Fruit fly (Drosophila melanogaster) whole organism, pupa: ENCODE measurements around the gene Vm34Ca.

Experiments
- CG10348 ChIP-seq: fragments of 200-800 bp; sonication (Bioruptor generic); IDR thresholded peaks from 2 replicates; pipeline ENCODE4 v1.3.6; 2022; ENCODE audit warnings: missing biosample characterization, missing genetic modification characterization
- CG12605 ChIP-seq: fragments of 200-800 bp; sonication (Bioruptor generic); IDR thresholded peaks from 2 replicates; pipeline ENCODE4 v1.3.6; 2022; ENCODE audit warnings: missing biosample characterization, missing genetic modification characterization
- CG13204 ChIP-seq: fragments of 200-800 bp; sonication (Bioruptor generic); optimal IDR thresholded peaks from 2 replicates; lab custom pipeline; 2018; ENCODE audit warnings: missing biosample characterization, mild to moderate bottlenecking, missing genetic modification characterization, moderate library complexity
- CG14655 ChIP-seq: fragments of 200-800 bp; sonication (Bioruptor generic); optimal IDR thresholded peaks from 3 replicates; lab custom pipeline; 2017; ENCODE audit warnings: mild to moderate bottlenecking, missing biosample characterization, missing genetic modification reagents, missing genetic modification characterization
- CG15710 ChIP-seq: fragments of 200-800 bp; sonication (Bioruptor generic); optimal IDR thresholded peaks from 2 replicates; lab custom pipeline; 2018; ENCODE audit warnings: missing biosample characterization, mild to moderate bottlenecking, missing genetic modification characterization, moderate library complexity
- CG17806 ChIP-seq: fragments of 200-800 bp; sonication (Bioruptor generic); optimal IDR thresholded peaks from 2 replicates; lab custom pipeline; 2018; ENCODE audit warnings: missing biosample characterization, mild to moderate bottlenecking, missing genetic modification characterization, moderate library complexity
- CG32121 ChIP-seq: fragments of 200-800 bp; sonication (Bioruptor generic); IDR thresholded peaks from 2 replicates; pipeline ENCODE4 v1.3.6; 2022; ENCODE audit warnings: missing biosample characterization, missing genetic modification characterization
- CG34367 ChIP-seq: fragments of 200-800 bp; sonication (Bioruptor generic); optimal IDR thresholded peaks from 2 replicates; lab custom pipeline; 2018; ENCODE audit warnings: missing biosample characterization, mild to moderate bottlenecking, missing genetic modification characterization
- CG4496 ChIP-seq: fragments of 200-800 bp; sonication (Bioruptor generic); IDR thresholded peaks from 3 replicates; pipeline ENCODE4 v1.3.6; 2022; ENCODE audit warnings: missing biosample characterization, missing genetic modification characterization
- CG8159 ChIP-seq: fragments of 200-800 bp; sonication (Bioruptor generic); optimal IDR thresholded peaks from 3 replicates; lab custom pipeline; 2018; ENCODE audit warnings: missing biosample characterization, mild to moderate bottlenecking, missing genetic modification characterization, moderate library complexity
- CG8301 ChIP-seq: fragments of 200-800 bp; sonication (Bioruptor generic); optimal IDR thresholded peaks from 2 replicates; lab custom pipeline; 2018; ENCODE audit warnings: missing biosample characterization, mild to moderate bottlenecking, missing genetic modification characterization
- CG9948 ChIP-seq: fragments of 200-800 bp; sonication (Bioruptor generic); optimal IDR thresholded peaks from 2 replicates; lab custom pipeline; 2018; ENCODE audit warnings: missing biosample characterization, mild to moderate bottlenecking, missing genetic modification characterization, moderate library complexity
- D1 ChIP-seq: fragments of 200-800 bp; sonication (Bioruptor generic); optimal IDR thresholded peaks from 2 replicates; lab custom pipeline; 2018; ENCODE audit warnings: missing biosample characterization, mild to moderate bottlenecking, missing genetic modification characterization, moderate library complexity
- EcR ChIP-seq: fragments of 200-800 bp; sonication (Bioruptor generic); optimal IDR thresholded peaks from 3 replicates; lab custom pipeline; 2019; ENCODE audit warnings: missing biosample characterization, missing genetic modification characterization, mild to moderate bottlenecking, moderate library complexity, missing genetic modification reagents
- Ets98B ChIP-seq: fragments of 200-800 bp; sonication (Bioruptor generic); IDR thresholded peaks from 2 replicates; pipeline ENCODE4 v1.3.6; 2022; ENCODE audit warnings: missing biosample characterization, missing genetic modification characterization
- Pif1A ChIP-seq: fragments of 200-800 bp; sonication (Bioruptor generic); optimal IDR thresholded peaks from 3 replicates; lab custom pipeline; 2016; ENCODE audit warnings: missing biosample characterization, missing genetic modification characterization
- Pif1B ChIP-seq: fragments of 200-800 bp; sonication (Bioruptor generic); optimal IDR thresholded peaks from 3 replicates; lab custom pipeline; 2016; ENCODE audit warnings: missing biosample characterization, missing genetic modification characterization
- Snoo ChIP-seq: fragments of 200-800 bp; sonication (Bioruptor generic); optimal IDR thresholded peaks from 3 replicates; lab custom pipeline; 2017; ENCODE audit warnings: missing biosample characterization, mild to moderate bottlenecking, missing genetic modification characterization, inconsistent platforms
- fd96Ca ChIP-seq: fragments of 200-800 bp; sonication (Bioruptor generic); IDR thresholded peaks from 3 replicates; pipeline ENCODE4 v1.3.6; 2022; ENCODE audit warnings: missing biosample characterization, missing genetic modification characterization
- gl ChIP-seq: fragments of 200-800 bp; sonication (Bioruptor generic); optimal IDR thresholded peaks from 2 replicates; lab custom pipeline; 2018; ENCODE audit warnings: missing biosample characterization, mild to moderate bottlenecking, missing genetic modification characterization
- rn ChIP-seq: fragments of 200-800 bp; sonication (Bioruptor generic); IDR thresholded peaks from 2 replicates; pipeline ENCODE4 v1.3.6; 2022; ENCODE audit warnings: missing biosample characterization, missing genetic modification characterization

Vm34Ca gene

dm6 chr2L:13430919-13431502 is 19.6 kb upstream of the Vm34Ca start:
- peak; percentile 43 for TF ChIP-seq CG14655 (GFP tag; lab: Kevin White, UChicago)
- TF ChIP-seq CG15710 (tag; lab: Kevin White, UChicago), result no peak
- TF ChIP-seq CG10348, result no peak
- TF ChIP-seq Ets98B (GFP tag; lab: Robert Waterston, UW), result no peak
- TF ChIP-seq CG8159 (tag; lab: Kevin White, UChicago), result peak; percentile 36
- TF ChIP-seq CG32121 (GFP tag; lab: Robert Waterston, UW), result peak; percentile 28; the same call in 1 of the 2 replicates
- TF ChIP-seq Pif1A (GFP tag; lab: Kevin White, UChicago), result peak; percentile 8

DNA sequence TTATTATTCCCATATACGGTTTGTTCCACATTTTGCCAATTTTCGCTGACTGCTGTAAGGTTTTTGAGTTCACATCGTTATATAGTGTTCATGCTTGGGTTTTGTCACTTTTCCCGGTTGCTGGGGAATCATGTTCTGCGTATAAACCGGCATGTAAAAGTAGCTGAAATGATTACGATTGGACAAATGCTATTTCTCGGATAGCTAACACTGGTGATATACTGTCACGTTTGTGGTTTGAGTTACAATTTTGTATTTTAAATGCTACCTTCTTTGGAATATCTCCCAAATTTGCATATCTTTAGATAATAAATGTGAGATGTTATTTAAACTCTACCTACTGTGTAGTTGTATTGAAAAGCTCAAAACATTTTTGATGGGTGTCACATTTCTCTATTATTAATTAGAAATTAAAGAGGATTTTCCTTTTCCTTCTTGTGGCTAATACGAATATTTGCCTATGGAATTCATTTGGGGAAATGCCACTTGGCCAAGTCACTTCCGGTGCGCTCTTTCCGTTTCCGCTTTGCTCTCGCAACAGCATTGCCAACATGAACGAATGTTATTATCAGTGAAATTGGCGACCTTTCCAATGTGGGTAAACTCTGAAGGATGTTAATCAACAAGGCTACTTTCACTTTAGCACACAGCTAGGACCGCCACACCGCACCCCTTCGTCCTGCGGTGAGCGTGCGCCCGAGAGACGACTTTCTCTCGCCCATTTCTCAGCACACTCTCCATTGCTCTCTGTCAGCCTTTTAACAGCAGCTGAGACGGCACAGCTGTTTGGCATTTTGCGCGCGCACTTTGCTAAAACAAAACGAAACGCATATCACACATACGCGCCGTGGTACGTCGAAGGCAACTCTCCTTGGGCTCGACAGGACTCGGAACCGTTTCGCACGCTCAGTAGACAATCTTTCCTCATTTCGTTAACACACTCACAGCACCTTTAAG is 3.4 kb upstream of the Vm34Ca start, which contains the start of the genes CG16956, CG42784 and CG43850:
Gene CG16956, minus strand, starts transcription at position 51 of the 957 bp plus-strand sequence.
Gene CG42784, plus strand, starts transcription at position 907 of the 957 bp plus-strand sequence.
Gene CG43850, plus strand, starts transcription at position 907 of the 957 bp plus-strand sequence.
- TF ChIP-seq CG4496 (GFP tag; lab: Robert Waterston, UW), result 0 out of 3 replicates have a peak, but pooled peaks have one; percentile 13
- TF ChIP-seq Ets98B (GFP tag; lab: Robert Waterston, UW), result no peak
- peak; percentile 28 for TF ChIP-seq Pif1A (GFP tag; lab: Kevin White, UChicago)
- no peak for TF ChIP-seq D1 (tag; lab: Kevin White, UChicago)
- TF ChIP-seq CG15710 (tag; lab: Kevin White, UChicago), result no peak
- no peak for TF ChIP-seq CG8159 (tag; lab: Kevin White, UChicago)
- TF ChIP-seq CG12605, result 0 out of 2 replicates have a peak, but pooled peaks have one; percentile 12
- TF ChIP-seq CG14655 (GFP tag; lab: Kevin White, UChicago), result peak; percentile 10
- no peak for TF ChIP-seq CG9948 (tag; lab: Kevin White, UChicago)
- no peak for TF ChIP-seq CG13204 (GFP tag; lab: Kevin White, UChicago)
- TF ChIP-seq, all 21 proteins: peak for 4

DNA sequence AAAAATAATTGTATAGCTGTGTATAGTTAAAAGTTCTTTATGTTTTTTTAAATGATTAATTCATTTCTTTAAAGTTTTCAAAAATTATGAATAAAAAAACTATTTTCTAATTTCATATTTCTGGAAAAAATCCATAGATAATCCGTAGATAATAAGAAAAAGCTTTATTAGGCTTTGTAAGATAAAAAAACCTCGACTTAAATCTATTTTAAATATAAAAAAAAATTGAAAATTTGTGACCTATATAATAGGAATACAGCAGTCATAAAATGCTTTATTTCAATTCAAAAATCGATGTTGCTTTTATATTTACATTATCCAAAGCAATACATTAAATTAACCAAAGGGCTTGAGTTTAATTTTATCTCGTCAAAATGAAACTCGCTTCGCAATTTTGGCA is 788 bp upstream of the Vm34Ca start, which contains the start of gene Flad2:
Gene Flad2, plus strand, starts transcription at position 301 of the 400 bp plus-strand sequence.
- TF ChIP-seq CG10348 (no peak), CG14655 (GFP tag; lab: Kevin White, UChicago) (no peak), CG12605 (no peak), CG8301 (no peak), Snoo (tag; lab: Kevin White, UChicago) (no peak), rn (no peak), Pif1A (GFP tag; lab: Kevin White, UChicago) (no peak), Pif1B (no peak), CG17806 (tag; lab: Kevin White, UChicago) (no peak), D1 (tag; lab: Kevin White, UChicago) (no peak), CG32121 (GFP tag; lab: Robert Waterston, UW) (no peak), gl (tag; lab: Kevin White, UChicago) (no peak), EcR (GFP tag; lab: Kevin White, UChicago) (no peak), CG4496 (GFP tag; lab: Robert Waterston, UW) (no peak), CG13204 (GFP tag; lab: Kevin White, UChicago) (no peak), CG34367 (no peak), CG8159 (tag; lab: Kevin White, UChicago) (no peak), Ets98B (GFP tag; lab: Robert Waterston, UW) (no peak), CG9948 (tag; lab: Kevin White, UChicago) (no peak), CG15710 (tag; lab: Kevin White, UChicago) (no peak)
- TF ChIP-seq, all 21 proteins: peak for 0

DNA sequence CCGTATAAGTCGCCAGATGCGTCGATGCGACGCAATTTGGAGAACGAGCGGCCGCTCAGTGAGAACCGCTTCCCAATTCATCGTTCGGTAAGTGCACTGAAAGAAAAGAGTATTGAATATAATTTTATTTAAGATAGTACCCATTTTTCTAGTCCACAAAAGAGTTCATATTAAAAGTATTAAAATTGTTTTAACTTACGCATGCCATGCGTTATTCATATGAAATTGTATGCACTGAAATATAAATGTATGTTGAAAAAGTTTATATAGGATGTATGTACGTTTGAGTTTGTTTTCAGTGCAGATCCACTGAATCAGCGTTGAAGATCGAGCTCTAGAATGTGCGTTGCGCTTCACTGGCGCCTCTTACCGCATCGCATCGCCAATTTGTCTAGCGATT is 11.9 kb downstream of the Vm34Ca start:
- TF ChIP-seq CG32121 (GFP tag; lab: Robert Waterston, UW) (0 out of 2 replicates have a peak, but pooled peaks have one; percentile 26), CG10348 (no peak), Pif1A (GFP tag; lab: Kevin White, UChicago) (peak; percentile 27), EcR (GFP tag; lab: Kevin White, UChicago) (no peak), fd96Ca (no peak), CG9948 (tag; lab: Kevin White, UChicago) (peak; percentile 2), CG8301 (peak; percentile 35), CG4496 (GFP tag; lab: Robert Waterston, UW) (0 out of 3 replicates have a peak, but pooled peaks have one; percentile 29), CG14655 (GFP tag; lab: Kevin White, UChicago) (peak; percentile 41)

DNA sequence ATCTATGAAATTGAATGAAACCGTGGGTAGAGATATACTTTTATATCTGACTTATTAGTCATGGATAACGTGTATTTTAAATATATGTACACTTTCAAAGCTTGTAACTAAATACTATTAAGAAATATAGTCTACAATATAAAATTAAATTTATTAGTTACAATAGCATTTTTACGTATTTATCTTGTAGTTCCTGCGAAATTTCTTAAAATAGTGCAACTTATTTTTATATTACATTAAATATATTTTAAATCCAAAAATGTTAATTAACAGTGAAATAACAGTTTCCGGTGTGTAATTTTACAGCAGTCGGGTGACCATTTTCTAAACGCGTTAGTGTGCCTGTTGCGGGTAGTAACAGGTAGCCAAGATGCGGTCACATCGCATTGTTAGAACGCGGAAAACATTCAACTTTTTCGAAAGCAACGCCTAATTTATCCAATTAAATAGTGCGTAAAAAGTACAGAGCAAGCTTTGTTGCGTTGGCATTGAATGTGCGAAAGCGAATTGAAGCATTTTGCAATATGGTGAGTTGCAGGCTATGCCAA is 12.7 kb downstream of the Vm34Ca start, which contains the start of the genes CG10859 and CG7110:
Gene CG10859, minus strand, starts transcription at position 51 of the 548 bp plus-strand sequence.
Gene CG7110, plus strand, starts transcription at position 378 of the 548 bp plus-strand sequence.
- TF ChIP-seq Snoo (tag; lab: Kevin White, UChicago) (peak; percentile 49), fd96Ca (no peak), CG34367 (peak; percentile 10)
